Worm (Caenorhabditis elegans): ENCODE data around the gene C54G10.1.

- TF ChIP-seq nhr-25 (tag; optimal IDR thresholded peaks at IDR 0.05; ENCODE audit: borderline replicate concordance, insufficient read depth) = no peak
- TF ChIP-seq unc-39 (tag; optimal IDR thresholded peaks at IDR 0.05) = no peak
- no peak for TF ChIP-seq rbr-2 (tag; optimal IDR thresholded peaks at IDR 0.05)
These were observed 42.4 kb downstream of the C54G10.1 start for ce11 chrV:14683291-14683690.
